Fruit fly (Drosophila melanogaster) whole organism: ENCODE data around the gene CG43773.

ENCODE experiments used
- CG8478 ChIP-seq: fragments of >200 bp; optimal IDR thresholded peaks from 2 replicates; lab custom pipeline; 2018; ENCODE audit warnings: inconsistent platforms
- Dll ChIP-seq: fragments of >200 bp; optimal IDR thresholded peaks from 2 replicates; lab custom pipeline; 2017
- EcR ChIP-seq, 2 experiments: fragments of >200 bp; optimal IDR thresholded peaks; 2 replicates each; lab custom pipeline; 2017; ENCODE audit warnings: missing biosample characterization in 2 of 2, missing genetic modification characterization in 2 of 2, missing genetic modification reagents in 2 of 2
- pan ChIP-seq: fragments of >200 bp; optimal IDR thresholded peaks from 2 replicates; lab custom pipeline; 2017
- psq ChIP-seq: fragments of >200 bp; optimal IDR thresholded peaks from 2 replicates; lab custom pipeline; 2017
- usp ChIP-seq: fragments of >200 bp; optimal IDR thresholded peaks from 2 replicates; lab custom pipeline; 2017; ENCODE audit warnings: missing biosample characterization, missing genetic modification characterization, mixed read lengths

DNA sequence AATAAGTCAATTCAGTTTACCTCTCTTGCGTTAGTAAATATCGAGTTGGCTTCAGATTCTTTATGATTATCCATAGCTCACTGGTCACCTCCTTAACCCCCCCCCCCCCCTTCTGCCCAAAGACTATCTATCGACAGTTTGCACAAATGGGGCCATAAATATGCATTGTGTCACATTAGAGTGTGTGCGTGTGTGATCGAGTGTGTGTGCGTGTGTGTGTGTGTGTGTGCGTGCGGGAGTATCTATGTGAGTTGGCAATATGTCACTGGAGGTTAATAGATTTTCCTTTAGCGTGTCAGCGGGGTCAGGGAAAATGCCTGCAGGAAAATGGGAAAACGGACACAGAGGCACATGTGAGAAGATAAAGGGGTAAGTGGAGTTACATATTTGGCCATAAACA, 12.7 kb downstream of the CG43773 start:
- TF ChIP-seq Dll (no peak), EcR (GFP tag; optimal IDR thresholded peaks at IDR 0.05; lab: Kevin White, UChicago) (no peak), pan (lab: Kevin White, UChicago) (no peak), usp (GFP tag; lab: Kevin White, UChicago) (no peak), psq (no peak), CG8478 (lab: Kevin White, UChicago) (no peak)
